Worm (Caenorhabditis elegans) whole organism, L3 larva: ENCODE data around the gene prde-1.

ENCODE experiments used
- R02D3.7 ChIP-seq: fragments of 150-350 bp; optimal IDR thresholded peaks from 2 replicates; lab custom pipeline; 2014; ENCODE audit warnings: missing biosample characterization, missing genetic modification characterization
- ama-1 ChIP-seq: fragments of 150-350 bp; optimal IDR thresholded peaks from 2 replicates; lab custom pipeline; 2018
- ceh-82 ChIP-seq: fragments of 150-350 bp; optimal IDR thresholded peaks from 2 replicates; lab custom pipeline; 2014; ENCODE audit warnings: missing biosample characterization, missing genetic modification characterization
- egl-27 ChIP-seq: sonication (generic microtip); optimal IDR thresholded peaks from 4 replicates; lab custom pipeline; 2017; ENCODE audit warnings: missing biosample characterization, missing genetic modification reagents, missing genetic modification characterization
- elt-1 ChIP-seq: fragments of 150-350 bp; optimal IDR thresholded peaks from 2 replicates; lab custom pipeline; 2014; ENCODE audit warnings: missing biosample characterization, missing genetic modification characterization
- elt-2 ChIP-seq: sonication (generic microtip); optimal IDR thresholded peaks from 2 replicates; lab custom pipeline; 2016; ENCODE audit warnings: missing genetic modification reagents, mild to moderate bottlenecking, missing genetic modification characterization, missing compliant biosample characterization
- eor-1 ChIP-seq, 2 experiments: fragments of 150-350 bp; optimal IDR thresholded peaks; 2 replicates each; lab custom pipeline; 2014 to 2018; ENCODE audit warnings: missing biosample characterization in 2 of 2, missing genetic modification characterization in 2 of 2
- fkh-2 ChIP-seq: fragments of 150-350 bp; optimal IDR thresholded peaks from 2 replicates; lab custom pipeline; 2014; ENCODE audit warnings: missing biosample characterization, missing genetic modification reagents, missing genetic modification characterization
- hmg-11 ChIP-seq: sonication (generic microtip); optimal IDR thresholded peaks from 2 replicates; lab custom pipeline; 2016; ENCODE audit warnings: missing genetic modification characterization, missing compliant biosample characterization
- lin-15B ChIP-seq: fragments of 150-350 bp; optimal IDR thresholded peaks from 2 replicates; lab custom pipeline; 2014; ENCODE audit warnings: missing biosample characterization, missing genetic modification characterization
- lin-39 ChIP-seq: fragments of 150-350 bp; optimal IDR thresholded peaks from 2 replicates; lab custom pipeline; 2018; ENCODE audit warnings: missing biosample characterization, missing genetic modification reagents, missing genetic modification characterization
- lsy-12 ChIP-seq: sonication (generic microtip); optimal IDR thresholded peaks from 2 replicates; lab custom pipeline; 2016; ENCODE audit warnings: mild to moderate bottlenecking, missing genetic modification characterization, missing compliant biosample characterization
- nfya-1 ChIP-seq: sonication (generic microtip); optimal IDR thresholded peaks from 2 replicates; lab custom pipeline; 2017; ENCODE audit warnings: missing genetic modification characterization, mild to moderate bottlenecking, missing compliant biosample characterization, antibody characterized with exemption, moderate library complexity; ENCODE audit not compliant: insufficient read depth
- nhr-11 ChIP-seq: fragments of 150-350 bp; optimal IDR thresholded peaks from 2 replicates; lab custom pipeline; 2014; ENCODE audit warnings: missing biosample characterization, missing genetic modification characterization
- nhr-23 ChIP-seq: fragments of 150-350 bp; optimal IDR thresholded peaks from 2 replicates; lab custom pipeline; 2014; ENCODE audit warnings: missing biosample characterization, missing genetic modification reagents, missing genetic modification characterization
- nhr-237 ChIP-seq: fragments of 150-350 bp; optimal IDR thresholded peaks from 2 replicates; lab custom pipeline; 2014; ENCODE audit warnings: missing biosample characterization, missing genetic modification characterization
- nhr-43 ChIP-seq: sonication (generic microtip); optimal IDR thresholded peaks from 2 replicates; lab custom pipeline; 2016; ENCODE audit warnings: mild to moderate bottlenecking, missing genetic modification characterization, missing compliant biosample characterization; ENCODE audit not compliant: poor library complexity, severe bottlenecking
- nhr-67 ChIP-seq: fragments of 150-350 bp; optimal IDR thresholded peaks from 2 replicates; lab custom pipeline; 2014; ENCODE audit warnings: missing biosample characterization, missing genetic modification characterization
- pha-4 ChIP-seq: fragments of 150-350 bp; optimal IDR thresholded peaks from 2 replicates; lab custom pipeline; 2014; ENCODE audit warnings: missing biosample characterization, missing genetic modification reagents, missing genetic modification characterization
- pqm-1 ChIP-seq: fragments of 150-350 bp; optimal IDR thresholded peaks from 2 replicates; lab custom pipeline; 2017; ENCODE audit warnings: missing biosample characterization, missing genetic modification characterization, inconsistent platforms
- snpc-4 ChIP-seq: fragments of 150-350 bp; optimal IDR thresholded peaks from 2 replicates; lab custom pipeline; 2014; ENCODE audit warnings: missing biosample characterization, missing genetic modification characterization
- tbx-2 ChIP-seq: sonication (generic microtip); optimal IDR thresholded peaks from 2 replicates; lab custom pipeline; 2016; ENCODE audit warnings: mild to moderate bottlenecking, missing genetic modification characterization, missing compliant biosample characterization
- unc-39 ChIP-seq: sonication (generic microtip); optimal IDR thresholded peaks from 4 replicates; lab custom pipeline; 2017; ENCODE audit warnings: missing biosample characterization, missing genetic modification characterization

prde-1 gene

ce11 chrV:15577395-15577896 lies 39.4 kb downstream of the prde-1 start, which contains the start of gene atx-3:
TSS of gene atx-3 (minus strand) at chrV:15577445.
- TF ChIP-seq elt-1, result no peak
- peak; percentile 9 for TF ChIP-seq nhr-23 (tag; lab: Kevin White, UChicago)

ce11 chrV:15578386-15578785 lies 40.3 kb downstream of the prde-1 start, which contains the start of gene F28F8.9:
TSS of gene F28F8.9 (minus strand) at chrV:15578673.
- TF ChIP-seq unc-39, result no peak
- TF ChIP-seq R02D3.7 (tag; lab: Kevin White, UChicago), result peak; percentile 91
- no peak for TF ChIP-seq nhr-237 (tag; lab: Kevin White, UChicago)
- TF ChIP-seq pha-4 (tag; lab: Kevin White, UChicago), result peak; percentile 68
- TF ChIP-seq eor-1 (tag; optimal IDR thresholded peaks at IDR 0.05; lab: Kevin White, UChicago), result no peak
- TF ChIP-seq ceh-82, result no peak
- TF ChIP-seq hmg-11 (tag; lab: Kevin White, UChicago), result peak; percentile 24
- no peak for TF ChIP-seq egl-27
- TF ChIP-seq nhr-43 (tag; lab: Kevin White, UChicago), result peak; percentile 19
- TF ChIP-seq fkh-2, result no peak
- TF ChIP-seq nfya-1, result peak; percentile 56
- TF ChIP-seq lin-39 (tag; lab: Kevin White, UChicago), result peak; percentile 31
- TF ChIP-seq ama-1 (lab: Kevin White, UChicago), result peak; percentile 18
- TF ChIP-seq lin-15B (tag; lab: Kevin White, UChicago), result peak; percentile 67
- TF ChIP-seq nhr-23 (tag; lab: Kevin White, UChicago), result peak; percentile 52
- TF ChIP-seq nhr-67, result no peak

- peak; percentile 54 for TF ChIP-seq nfya-1
- TF ChIP-seq, all 47 proteins: peak for 1; not testable (repeated sequence) for 46
Measured at ce11 chrV:15581440-15581839, 43.4 kb downstream of the prde-1 start.

- TF ChIP-seq lin-15B (tag; lab: Kevin White, UChicago) (peak; percentile 51), elt-2 (peak; percentile 86), lsy-12 (tag; lab: Kevin White, UChicago) (peak; percentile 51), pqm-1 (peak; percentile 25), nhr-43 (tag; lab: Kevin White, UChicago) (peak; percentile 19), nhr-11 (peak; percentile 2), R02D3.7 (tag; lab: Kevin White, UChicago) (peak; percentile 60)
Measured at ce11 chrV:15590183-15590667, 52.2 kb downstream of the prde-1 start, which contains the start of gene F28F8.7. TSS of gene F28F8.7 (minus strand) at chrV:15590617.

- TF ChIP-seq snpc-4 (tag; lab: Kevin White, UChicago) (no peak), tbx-2 (tag; lab: Kevin White, UChicago) (no peak), pha-4 (tag; lab: Kevin White, UChicago) (no peak)
- TF ChIP-seq, all 47 proteins: peak for 0
Measured at ce11 chrV:15594573-15594972, 56.5 kb downstream of the prde-1 start, which contains the start of gene fbxa-139. TSS of gene fbxa-139 (minus strand) at chrV:15594673.
